Fruit fly (Drosophila melanogaster) whole organism, wandering third instar larva: ENCODE data around the gene Spn77Bb.

ENCODE experiments used
- Abd-B ChIP-seq: fragments of >200 bp; optimal IDR thresholded peaks from 2 replicates; lab custom pipeline; 2017; ENCODE audit warnings: missing biosample characterization, missing genetic modification characterization
- Dfd ChIP-seq: fragments of >200 bp; optimal IDR thresholded peaks from 2 replicates; lab custom pipeline; 2017; ENCODE audit warnings: missing biosample characterization, missing genetic modification characterization
- Hnf4 ChIP-seq: fragments of 200-800 bp; sonication (Bioruptor generic); optimal IDR thresholded peaks from 2 replicates; lab custom pipeline; 2016; ENCODE audit warnings: missing biosample characterization, mild to moderate bottlenecking, missing genetic modification characterization
- Mio ChIP-seq: sonication (Bioruptor generic); optimal IDR thresholded peaks from 2 replicates; lab custom pipeline; 2016; ENCODE audit warnings: missing biosample characterization, missing genetic modification characterization
- Rel ChIP-seq, 2 experiments: fragments of 200-800 bp; sonication (Bioruptor generic) in 1 of 2; optimal IDR thresholded peaks; 2 replicates in 1 of 2; 3 replicates in 1 of 2; lab custom pipeline; 2016 to 2019; ENCODE audit warnings: mild to moderate bottlenecking in 2 of 2, missing biosample characterization in 2 of 2, missing genetic modification characterization in 2 of 2, moderate library complexity in 1 of 2
- Vsx2 ChIP-seq: fragments of 200-300, 225-300 bp; sonication (Bioruptor generic); optimal IDR thresholded peaks from 2 replicates; lab custom pipeline; 2018; ENCODE audit warnings: missing biosample characterization, missing genetic modification characterization; ENCODE audit not compliant: partially characterized antibody
- fru ChIP-seq: fragments of 200-800 bp; sonication (Bioruptor generic); optimal IDR thresholded peaks from 3 replicates; lab custom pipeline; 2016; ENCODE audit warnings: missing biosample characterization, mild to moderate bottlenecking, missing genetic modification characterization
- lola ChIP-seq: fragments of >200 bp; optimal IDR thresholded peaks from 2 replicates; lab custom pipeline; 2017; ENCODE audit warnings: missing biosample characterization, missing genetic modification characterization
- pan ChIP-seq: fragments of >200 bp; optimal IDR thresholded peaks from 2 replicates; lab custom pipeline; 2017
- psq ChIP-seq: fragments of 200-800 bp; sonication (Bioruptor generic); optimal IDR thresholded peaks from 3 replicates; lab custom pipeline; 2017; ENCODE audit warnings: missing biosample characterization, mild to moderate bottlenecking, missing genetic modification characterization, moderate library complexity
- rgr ChIP-seq: fragments of 200-800 bp; sonication (Bioruptor generic); optimal IDR thresholded peaks from 3 replicates; lab custom pipeline; 2016; ENCODE audit warnings: missing biosample characterization, mild to moderate bottlenecking, missing genetic modification characterization
- tai ChIP-seq: sonication (Bioruptor generic); optimal IDR thresholded peaks from 2 replicates; lab custom pipeline; 2016; ENCODE audit warnings: missing biosample characterization, missing genetic modification characterization
- usp ChIP-seq: fragments of >200 bp; optimal IDR thresholded peaks from 2 replicates; lab custom pipeline; 2017; ENCODE audit warnings: missing biosample characterization, missing genetic modification characterization

- TF ChIP-seq usp (GFP tag; lab: Kevin White, UChicago) (no peak), pan (no peak), Rel (GFP tag; optimal IDR thresholded peaks at IDR 0.05; lab: Kevin White, UChicago) (no peak), Rel (tag; optimal IDR thresholded peaks at IDR 0.05; lab: Kevin White, UChicago) (no peak), tai (GFP tag; lab: Kevin White, UChicago) (no peak), fru (GFP tag; lab: Kevin White, UChicago) (no peak), Dfd (GFP tag; lab: Kevin White, UChicago) (no peak), psq (no peak), lola (GFP tag; lab: Kevin White, UChicago) (no peak), Hnf4 (no peak), Mio (GFP tag; lab: Kevin White, UChicago) (no peak), rgr (GFP tag; lab: Kevin White, UChicago) (no peak), Abd-B (GFP tag; lab: Kevin White, UChicago) (no peak), Vsx2 (no peak)
Observed at dm6 chr3L:20370013-20370412, 49.3 kb downstream of the Spn77Bb start, which contains the start of gene CG13247.
